Worm (Caenorhabditis elegans): ENCODE results near the gene Y43F8B.25.

The Y43F8B.25 gene

DNA sequence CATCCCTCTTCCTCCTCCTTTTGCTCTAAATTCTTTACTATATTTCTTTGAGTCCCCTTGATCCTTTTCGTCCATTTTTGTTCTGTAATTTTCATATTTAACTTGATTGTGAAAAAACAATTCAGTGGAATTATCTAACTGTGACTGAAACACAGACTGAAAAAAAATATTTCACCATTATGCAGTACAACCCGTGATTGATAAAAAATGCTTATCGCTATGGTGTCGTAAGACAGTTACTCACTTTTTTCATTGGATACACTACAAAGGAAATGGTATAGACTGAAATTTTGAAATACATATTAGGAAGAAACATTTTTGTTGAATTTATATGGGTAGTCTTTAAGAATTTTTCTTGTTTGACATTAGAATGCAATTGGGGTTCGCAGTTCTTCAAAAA lies 4.9 kb downstream of the Y43F8B.25 start, which contains the start of gene Y43F8B.23:
TSS of gene Y43F8B.23 (minus strand) at position 75 of the 400 bp plus-strand sequence.
- TF ChIP-seq rnt-1 (tag; optimal IDR thresholded peaks at IDR 0.05) (no peak), tbx-7 (tag; optimal IDR thresholded peaks at IDR 0.05) (no peak), ceh-48 (tag; optimal IDR thresholded peaks at IDR 0.05) (no peak), ceh-22 (tag; optimal IDR thresholded peaks at IDR 0.05) (no peak), hlh-6 (tag; optimal IDR thresholded peaks at IDR 0.05) (no peak), lin-11 (tag; optimal IDR thresholded peaks at IDR 0.05) (no peak), ttx-3 (tag; optimal IDR thresholded peaks at IDR 0.05) (no peak), gmeb-2 (tag; optimal IDR thresholded peaks at IDR 0.05) (no peak), zip-5 (tag; optimal IDR thresholded peaks at IDR 0.05) (no peak), nfya-1 (tag; optimal IDR thresholded peaks at IDR 0.05) (no peak), fkh-6 (tag; optimal IDR thresholded peaks at IDR 0.05) (no peak)

DNA sequence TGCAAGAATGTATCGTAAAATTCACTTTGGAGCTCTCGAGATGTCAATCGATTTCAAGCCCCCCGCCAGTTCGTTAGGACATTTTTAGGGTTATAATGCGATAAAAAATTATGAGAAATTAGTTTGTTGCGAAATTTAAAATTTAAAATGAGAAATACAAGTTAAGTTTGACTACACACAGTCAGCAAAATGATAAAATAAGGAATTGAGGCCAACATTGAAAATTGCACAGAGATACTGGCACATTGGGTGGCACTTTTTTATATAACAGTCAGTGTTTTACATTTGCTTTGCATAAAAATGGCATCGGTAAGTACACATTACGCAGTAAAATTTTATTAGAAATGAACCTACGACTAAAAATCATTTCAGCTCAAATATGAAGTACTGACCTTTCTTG lies 5.4 kb downstream of the Y43F8B.25 start, which contains the start of gene Y43F8B.12:
TSS of gene Y43F8B.12 (plus strand) at position 301 of the 400 bp plus-strand sequence.
- TF ChIP-seq hlh-13 (GFP tag; optimal IDR thresholded peaks at IDR 0.05) (no peak), unc-86 (tag; optimal IDR thresholded peaks at IDR 0.05) (no peak), dmd-4 (tag; optimal IDR thresholded peaks at IDR 0.05; ENCODE audit: borderline replicate concordance) (no peak), nhr-232 (tag; optimal IDR thresholded peaks at IDR 0.05) (no peak), nfya-1 (tag; optimal IDR thresholded peaks at IDR 0.05) (no peak), syd-9 (tag; optimal IDR thresholded peaks at IDR 0.05) (no peak), C38D4.7 (GFP tag; optimal IDR thresholded peaks at IDR 0.05) (no peak), rnt-1 (tag; optimal IDR thresholded peaks at IDR 0.05) (no peak), ceh-6 (GFP tag; optimal IDR thresholded peaks at IDR 0.05) (no peak), Y22D7AL.16 (tag; optimal IDR thresholded peaks at IDR 0.05) (no peak)

- no peak for TF ChIP-seq ceh-31 (tag; optimal IDR thresholded peaks at IDR 0.05)
- TF ChIP-seq ceh-24 (tag; optimal IDR thresholded peaks at IDR 0.05): no peak
- TF ChIP-seq lin-11 (tag; optimal IDR thresholded peaks at IDR 0.05): no peak
- TF ChIP-seq pqm-1 (tag; optimal IDR thresholded peaks at IDR 0.05): no peak
- no peak for TF ChIP-seq ref-2 (tag; optimal IDR thresholded peaks at IDR 0.05)
- TF ChIP-seq ets-4 (tag; optimal IDR thresholded peaks at IDR 0.05): no peak
- no peak for TF ChIP-seq K02D7.2 (tag; optimal IDR thresholded peaks at IDR 0.05)
- TF ChIP-seq tbx-7 (tag; optimal IDR thresholded peaks at IDR 0.05): no peak
- TF ChIP-seq sox-4 (tag; optimal IDR thresholded peaks at IDR 0.05): no peak
- TF ChIP-seq unc-3 (GFP tag; conservative IDR thresholded peaks at IDR 0.05): no peak
- no peak for TF ChIP-seq unc-3 (tag; optimal IDR thresholded peaks at IDR 0.05)
- TF ChIP-seq hlh-6 (tag; optimal IDR thresholded peaks at IDR 0.05): no peak
- no peak for TF ChIP-seq pat-9 (tag; optimal IDR thresholded peaks at IDR 0.05)
- no peak for TF ChIP-seq elt-2 (tag; optimal IDR thresholded peaks at IDR 0.05)
- TF ChIP-seq T23F11.4 (GFP tag; optimal IDR thresholded peaks at IDR 0.05): no peak
- no peak for TF ChIP-seq ceh-34 (tag; optimal IDR thresholded peaks at IDR 0.05)
These were observed 7.7 kb downstream of the Y43F8B.25 start, which contains the start of gene Y43F8B.11 for ce11 chrV:19470385-19470784. Gene Y43F8B.11, plus strand, starts transcription at chrV:19470685.

ce11 chrV:19473842-19474514 lies 11.3 kb downstream of the Y43F8B.25 start, which contains the start of gene Y43F8B.10:
Gene Y43F8B.10, plus strand, starts transcription at chrV:19474464.
- no peak for TF ChIP-seq pat-9 (tag; optimal IDR thresholded peaks at IDR 0.05)
- TF ChIP-seq ets-4 (tag; optimal IDR thresholded peaks at IDR 0.05): no peak
- no peak for TF ChIP-seq ceh-2 (tag; optimal IDR thresholded peaks at IDR 0.05)

ce11 chrV:19477302-19477701 lies 14.6 kb downstream of the Y43F8B.25 start:
- TF ChIP-seq tbx-2 (tag; optimal IDR thresholded peaks at IDR 0.05) (no peak), ceh-2 (tag; optimal IDR thresholded peaks at IDR 0.05) (no peak), ceh-18 (tag; optimal IDR thresholded peaks at IDR 0.05) (no peak), fax-1 (tag; optimal IDR thresholded peaks at IDR 0.05) (no peak), rnt-1 (tag; optimal IDR thresholded peaks at IDR 0.05) (no peak), madf-2 (tag; optimal IDR thresholded peaks at IDR 0.05) (no peak), pha-4 (tag; optimal IDR thresholded peaks at IDR 0.05) (no peak), ceh-34 (tag; optimal IDR thresholded peaks at IDR 0.05) (no peak), ceh-45 (GFP tag; IDR thresholded peaks at IDR 0.05) (no peak), K02D7.2 (tag; optimal IDR thresholded peaks at IDR 0.05) (no peak), hlh-8 (tag; optimal IDR thresholded peaks at IDR 0.05) (no peak), ceh-9 (tag; optimal IDR thresholded peaks at IDR 0.05) (no peak), ceh-24 (tag; optimal IDR thresholded peaks at IDR 0.05) (no peak), nhr-11 (tag; optimal IDR thresholded peaks at IDR 0.05) (no peak), C08G9.2 (tag; optimal IDR thresholded peaks at IDR 0.05) (no peak), ttx-3 (tag; optimal IDR thresholded peaks at IDR 0.05) (no peak)

Data from whole organism, late embryonic.